Worm (Caenorhabditis elegans) whole organism, dauer: ENCODE measurements around the gene nspc-20.

Experiments used
- unc-62 ChIP-seq: sonication (generic microtip); optimal IDR thresholded peaks from 2 replicates; lab custom pipeline; 2017; ENCODE audit warnings: missing biosample characterization, missing genetic modification reagents, missing genetic modification characterization

Gene nspc-20

DNA sequence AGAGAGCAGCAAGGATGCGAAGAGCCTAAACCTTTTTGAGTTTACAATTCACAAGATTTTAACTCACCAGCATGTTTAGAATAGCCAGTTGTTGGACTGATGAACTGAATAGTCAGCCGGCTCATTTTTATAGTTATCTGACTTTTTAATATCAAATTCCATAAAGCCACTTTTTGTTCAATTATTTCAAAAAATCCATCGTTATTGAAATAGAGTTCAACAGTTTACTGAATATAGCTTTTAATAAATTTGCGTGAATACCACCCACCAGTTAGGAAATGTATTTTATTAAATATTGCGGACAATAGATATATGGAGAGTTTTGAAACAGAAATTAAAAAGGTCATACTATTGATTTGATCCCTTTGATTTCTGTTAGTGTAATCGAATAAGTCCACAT is at the start of gene nspc-20:
TSS of gene nspc-20 (minus strand) at position 101 of the 400 bp plus-strand sequence.
- no peak for TF ChIP-seq unc-62 (GFP tag; lab: Kevin White, UChicago)

DNA sequence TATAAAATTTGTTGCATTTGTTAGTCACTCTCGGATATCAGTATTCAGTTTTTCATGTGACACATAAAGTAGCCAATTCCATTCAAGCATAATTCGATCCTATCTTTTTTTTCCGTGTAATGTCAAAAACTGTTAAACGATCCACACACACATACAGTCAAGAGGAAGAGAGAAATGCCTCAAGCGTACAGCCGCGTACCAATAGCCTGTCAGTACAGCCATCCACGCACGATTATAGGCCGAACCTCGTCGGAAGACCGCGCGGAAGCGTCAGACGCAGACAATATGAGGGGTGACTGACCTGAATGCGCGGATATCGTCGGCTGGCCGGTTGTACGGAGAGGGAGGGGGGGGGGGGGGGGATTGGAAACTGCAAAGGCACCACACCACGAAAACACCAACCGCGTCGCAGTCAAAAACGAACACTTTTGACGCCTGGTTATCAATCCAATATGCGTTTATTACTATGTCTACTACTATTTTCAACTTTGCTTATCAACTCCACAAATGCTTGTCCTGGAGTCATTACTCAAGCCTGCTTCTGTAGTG is 47.6 kb upstream of the nspc-20 start, which contains the start of gene let-4:
TSS of gene let-4 (plus strand) at position 357 of the 549 bp plus-strand sequence.
- TF ChIP-seq unc-62 (GFP tag; lab: Kevin White, UChicago): no peak

DNA sequence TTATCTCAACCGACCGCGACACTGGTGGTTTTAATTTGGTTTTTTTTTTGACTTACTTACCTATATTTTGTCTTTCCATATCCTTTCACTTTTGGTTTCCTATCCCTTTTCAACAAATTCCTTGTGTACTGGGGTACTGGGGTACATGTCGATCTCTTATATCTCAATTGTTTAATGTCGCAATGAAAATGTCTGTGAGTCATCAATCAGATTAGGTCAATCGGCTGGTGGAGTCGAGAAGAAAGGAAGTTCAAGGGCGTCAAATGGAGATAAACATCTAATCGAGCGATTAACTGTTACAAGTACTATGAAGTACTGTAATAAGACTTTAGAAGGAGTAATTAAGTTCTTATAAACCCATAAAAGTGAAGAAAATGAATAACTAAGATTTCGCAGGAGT is 45.9 kb upstream of the nspc-20 start:
- TF ChIP-seq unc-62 (GFP tag; lab: Kevin White, UChicago): no peak

DNA sequence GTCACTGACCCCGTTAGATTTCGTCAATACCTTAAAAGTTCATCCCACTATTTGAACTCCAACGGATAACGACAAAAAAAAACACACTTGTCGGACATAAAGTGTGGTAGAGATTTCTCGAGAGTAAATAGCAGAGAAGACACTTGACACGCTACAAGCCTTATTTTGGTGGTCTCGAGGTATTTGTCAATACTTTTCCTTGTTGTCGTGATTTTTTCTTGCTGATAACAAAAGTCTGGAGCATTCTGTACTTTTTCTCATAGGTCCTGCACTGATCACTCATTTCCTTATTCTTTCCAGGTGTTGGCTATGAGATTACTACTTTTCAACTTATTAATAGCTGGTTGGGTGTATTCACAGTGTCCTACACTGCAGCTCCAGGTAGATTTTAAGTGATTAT is 42.4 kb upstream of the nspc-20 start, which contains the start of gene lron-1:
TSS of gene lron-1 (plus strand) at position 301 of the 400 bp plus-strand sequence.
- no peak for TF ChIP-seq unc-62 (GFP tag; lab: Kevin White, UChicago)

DNA sequence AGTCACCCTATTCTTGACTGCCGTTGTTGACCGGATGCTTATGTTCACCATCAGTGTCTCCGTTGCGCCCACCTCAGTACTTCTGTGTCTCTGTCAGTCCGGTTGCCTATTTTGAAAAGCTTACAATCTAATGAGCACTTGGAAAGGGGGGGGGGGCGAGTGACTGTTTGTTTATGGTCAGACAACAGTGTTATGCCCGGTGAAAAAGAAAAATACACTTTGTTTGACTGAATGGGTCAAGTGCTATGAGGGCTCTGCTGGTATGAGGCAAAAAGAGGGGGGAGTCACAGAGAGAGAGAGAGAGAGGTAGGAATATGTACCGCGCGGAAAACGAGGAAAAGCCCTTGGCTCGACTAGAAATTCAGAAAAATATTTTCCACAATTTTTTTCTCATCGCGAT is 41.3 kb upstream of the nspc-20 start:
- TF ChIP-seq unc-62 (GFP tag; lab: Kevin White, UChicago): no peak

DNA sequence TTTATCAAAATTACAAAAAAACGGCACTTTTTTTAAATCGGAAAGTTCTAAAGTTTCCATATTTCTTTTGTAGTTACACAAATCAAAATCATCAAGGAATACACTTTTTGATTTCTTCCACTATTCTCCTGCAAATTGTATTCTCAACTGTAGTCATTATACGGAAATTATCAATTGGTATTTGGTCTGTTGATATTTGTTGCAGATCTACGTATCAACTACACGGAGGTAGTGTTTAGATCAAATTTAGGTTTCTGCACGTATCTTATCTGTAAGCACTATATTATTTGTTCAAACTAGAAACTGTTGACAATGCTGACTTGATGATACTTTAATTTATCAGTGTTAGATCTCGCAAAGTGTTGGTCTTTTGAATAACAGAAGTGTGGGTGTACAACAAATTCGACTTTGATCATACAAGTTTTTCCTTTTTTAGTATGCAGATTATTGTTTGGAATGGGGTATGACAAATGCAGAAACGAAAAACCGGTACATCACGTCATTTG is 38.3 kb upstream of the nspc-20 start:
- no peak for TF ChIP-seq unc-62 (GFP tag; lab: Kevin White, UChicago)

DNA sequence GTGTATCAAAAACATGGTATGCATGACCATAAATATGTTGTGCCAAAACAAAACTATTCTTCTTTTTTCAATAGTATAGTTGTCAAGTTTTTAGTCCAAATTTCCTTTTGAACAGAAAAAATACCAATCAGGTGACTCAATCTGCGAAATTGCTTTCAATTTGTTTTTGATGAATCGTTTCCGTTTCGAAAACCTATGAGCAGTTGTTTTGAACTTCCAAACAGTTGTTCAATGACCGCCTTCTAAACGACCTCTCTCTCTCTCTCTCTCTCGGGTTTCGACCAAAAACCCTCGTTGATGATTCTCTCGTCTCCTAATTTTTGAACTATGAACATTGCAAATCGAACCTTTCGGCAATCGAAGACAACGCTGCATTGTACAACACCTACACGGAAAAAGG is 36.0 kb upstream of the nspc-20 start:
- TF ChIP-seq unc-62 (GFP tag; lab: Kevin White, UChicago): no peak

DNA sequence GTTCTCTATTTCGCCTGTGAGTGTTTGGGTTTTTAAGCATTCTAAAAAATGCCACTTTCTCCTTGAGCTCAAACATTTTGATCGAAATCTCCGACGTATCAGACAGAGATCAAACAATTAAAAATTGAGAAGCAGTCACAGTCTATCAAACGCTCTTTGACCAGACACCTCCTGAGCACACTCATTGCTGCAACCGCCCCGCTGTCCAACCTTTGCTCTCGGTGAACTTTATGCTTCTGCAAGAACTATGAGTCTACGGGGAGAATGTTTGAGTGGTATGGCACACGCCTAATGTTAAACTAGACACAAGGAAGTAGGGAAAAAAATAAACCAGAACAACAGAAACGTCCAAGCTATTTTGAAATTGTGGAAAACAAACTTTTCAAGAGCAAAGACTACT is 35.2 kb upstream of the nspc-20 start:
- no peak for TF ChIP-seq unc-62 (GFP tag; lab: Kevin White, UChicago)

DNA sequence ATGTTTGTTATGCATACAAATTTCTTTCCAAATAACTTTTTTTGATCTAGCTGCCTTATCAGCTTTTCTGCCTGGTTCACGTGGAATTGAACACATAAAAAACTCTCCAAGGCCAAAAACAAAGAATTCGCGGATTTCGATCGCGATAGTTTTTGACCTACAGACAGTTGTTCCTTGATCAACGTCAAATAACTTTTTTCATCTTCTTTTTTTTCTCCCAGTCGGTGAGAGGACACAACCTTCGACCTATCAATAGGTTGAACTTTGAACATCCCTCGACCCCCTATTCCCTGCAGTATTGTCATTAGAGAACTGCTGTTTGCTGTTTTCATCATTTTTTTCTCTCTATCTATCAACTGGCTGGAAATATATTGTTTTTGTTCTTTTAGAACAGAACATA is 33.8 kb upstream of the nspc-20 start:
- TF ChIP-seq unc-62 (GFP tag; lab: Kevin White, UChicago): no peak

DNA sequence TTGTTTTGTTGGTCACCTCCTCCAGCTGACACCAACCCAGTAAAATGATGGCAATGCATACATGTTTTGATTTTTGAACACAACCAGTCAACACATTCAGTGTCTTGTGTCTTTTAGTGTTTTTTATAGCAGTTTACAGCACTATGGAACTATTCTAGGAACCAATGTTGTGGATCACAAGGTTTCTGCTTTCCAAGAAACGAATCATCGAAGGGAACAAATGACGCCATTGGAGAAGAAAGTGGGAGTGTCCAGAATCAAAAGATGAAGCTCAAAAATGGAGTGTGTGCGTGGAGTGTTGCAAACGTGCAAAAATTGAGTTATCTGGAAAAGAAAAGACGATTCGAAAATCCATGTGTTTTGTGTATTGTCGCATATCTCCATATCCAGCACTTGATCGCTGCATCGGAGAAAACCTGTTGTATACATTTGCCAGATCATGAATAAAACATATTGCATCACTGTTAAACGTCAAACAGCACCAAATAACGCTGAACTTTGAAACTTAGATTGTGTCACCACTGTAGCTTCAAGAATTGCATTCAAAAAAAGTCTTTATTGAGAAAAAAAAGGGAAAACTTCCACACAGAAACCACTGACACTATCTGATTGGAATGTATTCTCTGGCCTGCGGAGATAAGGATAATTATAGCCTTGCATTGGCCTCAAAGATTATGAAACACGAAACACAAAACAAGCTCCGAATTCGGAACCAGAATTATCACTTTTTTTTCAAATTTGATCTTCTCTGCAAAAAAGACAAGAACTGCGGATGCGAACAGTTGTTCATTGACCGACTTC is 32.5 kb upstream of the nspc-20 start:
- no peak for TF ChIP-seq unc-62 (GFP tag; lab: Kevin White, UChicago)

DNA sequence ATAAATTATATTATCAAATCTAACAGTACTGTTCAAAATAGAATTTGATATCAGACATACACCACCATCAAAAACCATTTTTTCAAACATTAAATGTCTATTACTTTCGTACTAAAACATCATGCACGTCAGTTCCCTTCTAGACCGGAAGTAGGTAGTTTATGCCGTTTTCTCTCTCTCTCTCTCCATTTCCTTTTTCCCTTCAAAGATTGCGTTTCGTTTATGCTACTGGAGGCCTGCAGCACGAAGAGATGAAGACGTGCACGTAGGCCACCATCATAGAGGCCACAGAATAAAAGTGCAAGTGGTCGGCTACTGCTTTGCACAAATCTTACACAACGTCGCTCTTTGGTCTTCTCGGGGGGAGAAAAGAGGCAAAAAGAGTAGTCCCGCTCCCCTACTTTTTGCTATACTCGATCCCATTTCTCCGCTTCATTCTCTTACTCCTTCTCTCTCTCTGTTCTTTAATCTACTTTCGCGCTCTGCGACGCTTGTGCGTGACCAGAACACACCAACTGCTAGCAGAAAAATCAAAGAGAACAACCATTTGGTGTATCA is 31.5 kb upstream of the nspc-20 start:
- no peak for TF ChIP-seq unc-62 (GFP tag; lab: Kevin White, UChicago)

DNA sequence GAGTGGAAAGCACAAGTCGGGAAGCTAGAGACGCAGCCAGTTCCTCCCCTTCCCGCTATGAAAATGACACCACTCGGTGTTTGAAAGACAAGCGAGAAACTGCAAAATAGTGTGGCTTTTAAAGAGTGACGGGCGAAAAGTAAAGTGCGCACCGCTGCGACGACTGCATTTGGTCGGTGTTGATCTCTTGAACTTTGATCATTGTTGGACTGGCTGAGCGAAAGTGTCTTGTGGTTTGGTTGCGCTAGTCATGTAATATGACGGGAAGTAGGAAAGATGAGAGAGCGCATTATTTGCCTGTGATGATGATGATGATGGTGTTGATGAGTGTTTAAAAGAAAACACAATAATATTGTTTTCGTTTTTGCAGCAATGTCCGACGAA is 30.3 kb upstream of the nspc-20 start:
- TF ChIP-seq unc-62 (GFP tag; lab: Kevin White, UChicago): peak; percentile 47

DNA sequence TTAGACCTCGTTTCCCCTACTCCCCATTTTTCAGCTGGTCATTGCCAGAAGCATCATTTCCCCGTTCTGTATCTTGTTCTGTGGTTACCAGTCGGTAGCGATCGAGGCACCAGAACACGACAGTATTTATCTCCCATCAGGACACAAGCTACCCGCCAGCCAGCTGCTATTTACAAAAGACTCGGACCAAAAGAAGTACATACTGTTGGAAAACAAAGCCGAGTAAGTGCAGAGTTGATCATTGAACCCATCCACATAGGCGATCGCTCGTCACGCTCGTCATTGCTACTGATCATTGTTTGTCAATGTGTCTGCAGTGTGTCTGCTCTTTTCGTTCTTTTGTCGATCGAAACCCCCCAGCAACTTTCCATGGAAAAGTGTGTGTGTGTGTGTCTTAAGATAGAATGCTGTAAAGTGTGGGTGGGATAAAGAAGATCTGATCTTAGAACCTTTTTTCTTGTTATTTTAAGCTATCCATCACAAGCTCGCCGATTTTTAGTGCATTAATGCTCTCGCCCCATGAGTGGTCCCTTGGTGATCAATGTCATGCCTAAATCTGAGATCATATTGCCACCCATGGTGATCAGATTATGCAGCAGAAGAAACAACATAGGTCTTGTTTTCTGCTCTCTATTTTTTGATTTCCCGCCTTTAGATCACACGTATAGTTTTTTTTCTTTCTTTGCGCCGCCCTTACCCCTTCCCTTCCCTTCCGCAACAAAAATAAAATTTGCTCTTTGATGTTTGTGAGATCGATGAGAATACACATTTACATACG is 29.7 kb upstream of the nspc-20 start:
- no peak for TF ChIP-seq unc-62 (GFP tag; lab: Kevin White, UChicago)

DNA sequence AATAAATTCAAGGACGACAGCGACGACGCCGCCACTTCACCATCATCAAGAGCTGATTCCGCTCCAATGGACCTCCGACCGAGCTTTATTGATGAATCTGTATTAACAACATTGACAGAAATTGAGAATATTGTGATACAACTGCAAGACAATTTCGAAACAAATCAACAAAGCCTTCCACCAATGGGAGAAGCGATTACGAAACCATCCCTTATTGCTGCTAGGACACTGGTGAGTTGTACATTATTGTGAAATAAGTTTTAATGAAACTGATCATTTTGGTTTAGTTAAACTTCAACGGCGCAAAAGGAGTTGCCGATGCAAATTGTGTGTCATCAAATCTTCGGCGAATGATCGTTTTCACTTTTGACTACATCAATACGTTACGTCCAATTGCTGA is 29.1 kb upstream of the nspc-20 start:
- no peak for TF ChIP-seq unc-62 (GFP tag; lab: Kevin White, UChicago)

DNA sequence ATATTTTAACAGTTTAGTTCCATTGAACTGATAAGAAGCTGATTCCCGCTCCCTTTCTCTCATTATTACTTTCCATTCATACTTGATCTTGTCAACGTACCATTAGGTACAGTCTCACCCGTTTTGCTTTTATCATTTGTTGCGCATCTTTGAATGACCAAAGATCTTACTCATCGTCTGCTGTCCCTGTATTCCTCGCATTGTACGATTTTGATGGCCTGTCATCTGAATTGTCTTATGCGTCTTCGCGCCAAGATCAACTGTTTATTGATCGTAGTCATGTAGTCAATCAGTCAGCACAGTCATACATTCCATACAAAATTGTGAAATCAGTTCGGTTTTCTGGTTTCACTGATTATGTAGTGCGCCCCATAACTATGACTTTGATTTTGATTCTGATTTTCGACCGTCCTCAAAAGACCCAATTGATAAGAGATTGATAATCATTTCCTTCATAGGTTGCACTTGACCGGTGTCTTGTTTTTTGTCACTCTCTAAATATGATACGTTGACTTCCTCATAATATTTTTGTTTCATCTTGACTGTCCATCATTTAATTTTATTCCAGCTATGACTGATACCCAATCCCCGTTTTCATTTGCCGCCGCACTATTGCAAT is 28.0 kb upstream of the nspc-20 start, which contains the start of gene nhr-3:
TSS of gene nhr-3 (plus strand) at position 569 of the 619 bp plus-strand sequence.
- no peak for TF ChIP-seq unc-62 (GFP tag; lab: Kevin White, UChicago)
